Worm (Caenorhabditis elegans) whole organism, L4/young adult: ENCODE results near the gene F10E9.4.
"Not testable (repeated sequence)": the region's sequence is repeated elsewhere in the genome, so short reads cannot be mapped to it uniquely, and the experiment has no call there.

Experiments used
- W03F9.2 ChIP-seq: fragments of 150-350 bp; optimal IDR thresholded peaks from 2 replicates; lab custom pipeline; 2014; ENCODE audit warnings: missing biosample characterization, missing genetic modification characterization
- dao-5 ChIP-seq: sonication (generic microtip); optimal IDR thresholded peaks from 2 replicates; lab custom pipeline; 2016; ENCODE audit warnings: missing genotype, missing genetic modification characterization, moderate library complexity, missing compliant biosample characterization
- him-1 ChIP-seq: sonication (generic microtip); optimal IDR thresholded peaks from 2 replicates; lab custom pipeline; 2016; ENCODE audit warnings: missing genotype, missing genetic modification reagents, missing genetic modification characterization, missing compliant biosample characterization

DNA sequence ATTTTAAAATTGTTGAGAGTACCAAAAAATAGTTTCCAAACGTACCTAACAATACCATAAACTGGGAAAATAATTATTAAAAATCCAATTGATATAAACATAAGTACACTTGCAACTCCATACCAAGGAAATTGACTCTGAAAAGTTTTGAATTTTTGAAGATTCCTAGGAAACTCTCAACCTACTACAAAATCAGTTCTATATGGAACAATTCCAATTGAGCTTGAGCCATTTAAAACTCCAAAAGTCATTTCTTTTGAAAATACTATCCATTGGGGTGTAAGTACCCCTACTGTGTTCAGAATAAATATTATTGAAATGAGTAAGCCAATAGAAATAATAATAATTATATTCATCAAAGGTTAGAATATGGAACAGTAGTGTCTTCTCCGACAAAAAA is 31.0 kb downstream of the F10E9.4 start, which contains the start of gene clc-28:
- not testable (repeated sequence) for TF ChIP-seq dao-5, him-1, W03F9.2 (tag; lab: Kevin White, UChicago)
